Fruit fly (Drosophila melanogaster) whole organism, prepupa: ENCODE results near the gene CG15525.

Source experiments
- CG11902 ChIP-seq: fragments of 200-800 bp; sonication (Bioruptor generic); optimal IDR thresholded peaks from 3 replicates; lab custom pipeline; 2016; ENCODE audit warnings: missing biosample characterization, missing genetic modification characterization
- CG31627 ChIP-seq: fragments of 200-800 bp; sonication (Bioruptor generic); optimal IDR thresholded peaks from 3 replicates; lab custom pipeline; 2016; ENCODE audit warnings: missing biosample characterization, missing genetic modification characterization
- CG32006 ChIP-seq: fragments of 200-800 bp; sonication (Bioruptor generic); optimal IDR thresholded peaks from 3 replicates; lab custom pipeline; 2017; ENCODE audit warnings: missing biosample characterization, mild to moderate bottlenecking, missing genetic modification characterization
- CG3919 ChIP-seq: fragments of 200-800 bp; sonication (Bioruptor generic); optimal IDR thresholded peaks from 3 replicates; lab custom pipeline; 2016; ENCODE audit warnings: missing biosample characterization, missing genetic modification characterization
- CG6163 ChIP-seq: fragments of 200-800 bp; sonication (Bioruptor generic); IDR thresholded peaks from 3 replicates; pipeline ENCODE4 v1.3.6; 2022; ENCODE audit warnings: missing biosample characterization, missing genetic modification characterization
- CG6792 ChIP-seq: fragments of 200-800 bp; sonication (Bioruptor generic); optimal IDR thresholded peaks from 3 replicates; lab custom pipeline; 2016; ENCODE audit warnings: missing biosample characterization, missing genetic modification characterization
- vri ChIP-seq: fragments of 200-800 bp; sonication (Bioruptor generic); optimal IDR thresholded peaks from 3 replicates; lab custom pipeline; 2016; ENCODE audit warnings: missing biosample characterization, mild to moderate bottlenecking, missing genetic modification characterization

CG15525 gene

DNA sequence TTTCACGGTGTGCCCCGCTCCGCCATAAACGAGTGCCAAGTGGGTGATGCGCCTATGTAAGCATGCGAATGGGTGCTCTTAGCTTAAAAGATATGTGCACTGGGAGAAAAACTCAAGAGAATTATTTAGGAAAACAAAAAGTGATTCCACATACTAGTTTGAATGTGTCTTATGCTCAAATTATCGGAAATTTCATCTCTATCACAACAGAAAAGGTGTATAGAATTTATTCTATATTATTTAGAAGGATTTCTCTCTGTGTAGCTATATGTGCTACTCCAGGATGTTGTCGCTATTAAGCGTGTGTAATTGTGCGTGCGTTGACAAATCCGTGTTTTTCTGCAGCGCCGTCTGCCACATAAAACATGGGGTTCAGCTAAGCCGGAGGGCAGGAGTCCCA lies 38.1 kb downstream of the CG15525 start (continued):
- TF ChIP-seq CG31627 (GFP tag; lab: Kevin White, UChicago) (no peak), CG6163 (GFP tag; lab: Robert Waterston, UW) (peak; percentile 60; the same call in 2 of the 3 replicates), CG3919 (no peak), vri (no peak), CG6792 (no peak), CG11902 (GFP tag; lab: Kevin White, UChicago) (no peak), CG32006 (GFP tag; lab: Kevin White, UChicago) (peak; percentile 35)
